Worm (Caenorhabditis elegans) whole organism, L2 larva: Measurements from ENCODE around the gene srh-220.

Source experiments
- C34F6.9 ChIP-seq: fragments of 150-350 bp; optimal IDR thresholded peaks from 2 replicates; lab custom pipeline; 2014; ENCODE audit warnings: missing biosample characterization, missing genetic modification characterization
- ZK546.5 ChIP-seq: sonication (generic microtip); optimal IDR thresholded peaks from 2 replicates; lab custom pipeline; 2017; ENCODE audit warnings: missing biosample characterization, missing genetic modification characterization
- alr-1 ChIP-seq: fragments of 150-350 bp; optimal IDR thresholded peaks from 2 replicates; lab custom pipeline; 2014; ENCODE audit warnings: missing biosample characterization, missing genetic modification characterization
- aly-2 ChIP-seq: fragments of 150-350 bp; optimal IDR thresholded peaks from 2 replicates; lab custom pipeline; 2014; ENCODE audit warnings: missing biosample characterization, missing genetic modification characterization
- ama-1 ChIP-seq: fragments of 150-350 bp; optimal IDR thresholded peaks from 2 replicates; lab custom pipeline; 2018; ENCODE audit warnings: inconsistent platforms
- blmp-1 ChIP-seq: sonication (generic microtip); optimal IDR thresholded peaks from 2 replicates; lab custom pipeline; 2017; ENCODE audit warnings: missing genetic modification characterization, mild to moderate bottlenecking, missing compliant biosample characterization, antibody characterized with exemption, moderate library complexity; ENCODE audit not compliant: insufficient read depth
- ceh-16 ChIP-seq: fragments of 150-350 bp; optimal IDR thresholded peaks from 2 replicates; lab custom pipeline; 2014; ENCODE audit warnings: missing biosample characterization, missing genetic modification characterization
- ceh-82 ChIP-seq: fragments of 150-350 bp; optimal IDR thresholded peaks from 2 replicates; lab custom pipeline; 2014; ENCODE audit warnings: missing biosample characterization, missing genetic modification characterization
- crh-2 ChIP-seq: sonication (generic microtip); optimal IDR thresholded peaks from 2 replicates; lab custom pipeline; 2017; ENCODE audit warnings: missing biosample characterization, missing genetic modification characterization
- dmd-4 ChIP-seq: sonication (generic microtip); optimal IDR thresholded peaks from 2 replicates; lab custom pipeline; 2017; ENCODE audit warnings: missing biosample characterization, missing genetic modification characterization
- egl-27 ChIP-seq: sonication (generic microtip); optimal IDR thresholded peaks from 3 replicates; lab custom pipeline; 2017; ENCODE audit warnings: missing biosample characterization, missing genetic modification reagents, missing genetic modification characterization
- elt-1 ChIP-seq: fragments of 150-350 bp; optimal IDR thresholded peaks from 2 replicates; lab custom pipeline; 2014; ENCODE audit warnings: missing biosample characterization, missing genetic modification characterization
- elt-3 ChIP-seq: sonication (generic microtip); optimal IDR thresholded peaks from 2 replicates; lab custom pipeline; 2017; ENCODE audit warnings: missing biosample characterization, missing genetic modification characterization
- fos-1 ChIP-seq: fragments of 150-350 bp; optimal IDR thresholded peaks from 2 replicates; lab custom pipeline; 2014; ENCODE audit warnings: missing biosample characterization, missing genetic modification characterization
- gmeb-1 ChIP-seq: fragments of 150-350 bp; optimal IDR thresholded peaks from 2 replicates; lab custom pipeline; 2014; ENCODE audit warnings: missing biosample characterization, missing genetic modification characterization
- lin-11 ChIP-seq: fragments of 150-350 bp; sonication (generic microtip); optimal IDR thresholded peaks from 2 replicates; lab custom pipeline; 2014; ENCODE audit warnings: missing biosample characterization, missing genetic modification characterization, inconsistent platforms, mixed read lengths
- lin-13 ChIP-seq: fragments of 150-350 bp; optimal IDR thresholded peaks from 2 replicates; lab custom pipeline; 2014; ENCODE audit warnings: missing biosample characterization, missing genetic modification reagents, missing genetic modification characterization
- lsy-2 ChIP-seq, 2 experiments: fragments of 150-350 bp in 1 of 2; sonication (generic microtip) in 1 of 2; optimal IDR thresholded peaks; 2 replicates each; lab custom pipeline; 2014 to 2017; ENCODE audit warnings: missing biosample characterization in 2 of 2, missing genetic modification characterization in 2 of 2
- mab-5 ChIP-seq: fragments of 150-350 bp; optimal IDR thresholded peaks from 2 replicates; lab custom pipeline; 2014; ENCODE audit warnings: missing biosample characterization, missing genetic modification characterization
- mbf-1 ChIP-seq: sonication (generic microtip); optimal IDR thresholded peaks from 2 replicates; lab custom pipeline; 2017; ENCODE audit warnings: missing biosample characterization, missing genetic modification characterization
- mdl-1 ChIP-seq, 2 experiments: fragments of 150-350 bp in 1 of 2; sonication (generic microtip) in 1 of 2; optimal IDR thresholded peaks; 2 replicates each; lab custom pipeline; 2017; ENCODE audit warnings: missing biosample characterization in 2 of 2, missing genetic modification characterization in 2 of 2
- nhr-10 ChIP-seq: sonication (generic microtip); optimal IDR thresholded peaks from 2 replicates; lab custom pipeline; 2017; ENCODE audit warnings: missing biosample characterization, missing genetic modification characterization
- nhr-11 ChIP-seq: fragments of 150-350 bp; optimal IDR thresholded peaks from 2 replicates; lab custom pipeline; 2014; ENCODE audit warnings: missing biosample characterization, missing genetic modification characterization
- nhr-12 ChIP-seq: fragments of 150-350 bp; optimal IDR thresholded peaks from 2 replicates; lab custom pipeline; 2014; ENCODE audit warnings: missing biosample characterization, missing genetic modification characterization
- nhr-21 ChIP-seq: fragments of 150-350 bp; optimal IDR thresholded peaks from 2 replicates; lab custom pipeline; 2014; ENCODE audit warnings: missing biosample characterization, missing genetic modification characterization
- nhr-23 ChIP-seq: fragments of 150-350 bp; optimal IDR thresholded peaks from 2 replicates; lab custom pipeline; 2014; ENCODE audit warnings: missing biosample characterization, missing genetic modification reagents, missing genetic modification characterization
- nhr-237 ChIP-seq: fragments of 150-350 bp; optimal IDR thresholded peaks from 2 replicates; lab custom pipeline; 2014; ENCODE audit warnings: missing biosample characterization, missing genetic modification characterization
- nhr-25 ChIP-seq: fragments of 150-350 bp; sonication (generic microtip); optimal IDR thresholded peaks from 3 replicates; lab custom pipeline; 2014; ENCODE audit warnings: missing biosample characterization, missing genetic modification characterization
- nhr-6 ChIP-seq: fragments of 150-350 bp; optimal IDR thresholded peaks from 2 replicates; lab custom pipeline; 2014; ENCODE audit warnings: missing biosample characterization, missing genetic modification characterization
- nhr-77 ChIP-seq: fragments of 150-350 bp; optimal IDR thresholded peaks from 2 replicates; lab custom pipeline; 2014; ENCODE audit warnings: missing biosample characterization, missing genetic modification characterization
- peb-1 ChIP-seq: fragments of 150-350 bp; optimal IDR thresholded peaks from 2 replicates; lab custom pipeline; 2014; ENCODE audit warnings: missing biosample characterization, missing genetic modification characterization
- sem-4 ChIP-seq: fragments of 150-350 bp; optimal IDR thresholded peaks from 2 replicates; lab custom pipeline; 2014; ENCODE audit warnings: missing biosample characterization, missing genetic modification reagents, missing genetic modification characterization
- skn-1 ChIP-seq: sonication (generic microtip); optimal IDR thresholded peaks from 2 replicates; lab custom pipeline; 2017; ENCODE audit warnings: missing biosample characterization, missing genetic modification characterization
- sma-3 ChIP-seq: sonication (generic microtip); optimal IDR thresholded peaks from 2 replicates; lab custom pipeline; 2016; ENCODE audit warnings: missing genetic modification reagents, missing genetic modification characterization, missing compliant biosample characterization
- sma-9 ChIP-seq, 2 experiments: fragments of 150-350 bp in 1 of 2; sonication (generic microtip) in 1 of 2; optimal IDR thresholded peaks; 2 replicates each; lab custom pipeline; 2014 to 2016; ENCODE audit warnings: missing genetic modification characterization in 2 of 2, mild to moderate bottlenecking in 1 of 2, missing biosample characterization in 1 of 2, missing compliant biosample characterization in 1 of 2, missing genetic modification reagents in 1 of 2, moderate library complexity in 1 of 2
- unc-39 ChIP-seq: fragments of 150-350 bp; optimal IDR thresholded peaks from 2 replicates; lab custom pipeline; 2014; ENCODE audit warnings: missing biosample characterization, missing genetic modification characterization
- unc-55 ChIP-seq: fragments of 150-350 bp; sonication (generic microtip); optimal IDR thresholded peaks from 3 replicates; lab custom pipeline; 2014; ENCODE audit warnings: missing biosample characterization, missing genetic modification reagents, missing genetic modification characterization
- unc-62 ChIP-seq: fragments of 150-350 bp; optimal IDR thresholded peaks from 2 replicates; lab custom pipeline; 2014; ENCODE audit warnings: missing biosample characterization, missing genetic modification reagents, missing genetic modification characterization
- zag-1 ChIP-seq: fragments of 150-350 bp; optimal IDR thresholded peaks from 2 replicates; lab custom pipeline; 2014; ENCODE audit warnings: missing biosample characterization, missing genetic modification characterization
- ztf-11 ChIP-seq: sonication (generic microtip); optimal IDR thresholded peaks from 2 replicates; lab custom pipeline; 2017; ENCODE audit warnings: missing biosample characterization, missing genetic modification characterization

srh-220 gene

DNA sequence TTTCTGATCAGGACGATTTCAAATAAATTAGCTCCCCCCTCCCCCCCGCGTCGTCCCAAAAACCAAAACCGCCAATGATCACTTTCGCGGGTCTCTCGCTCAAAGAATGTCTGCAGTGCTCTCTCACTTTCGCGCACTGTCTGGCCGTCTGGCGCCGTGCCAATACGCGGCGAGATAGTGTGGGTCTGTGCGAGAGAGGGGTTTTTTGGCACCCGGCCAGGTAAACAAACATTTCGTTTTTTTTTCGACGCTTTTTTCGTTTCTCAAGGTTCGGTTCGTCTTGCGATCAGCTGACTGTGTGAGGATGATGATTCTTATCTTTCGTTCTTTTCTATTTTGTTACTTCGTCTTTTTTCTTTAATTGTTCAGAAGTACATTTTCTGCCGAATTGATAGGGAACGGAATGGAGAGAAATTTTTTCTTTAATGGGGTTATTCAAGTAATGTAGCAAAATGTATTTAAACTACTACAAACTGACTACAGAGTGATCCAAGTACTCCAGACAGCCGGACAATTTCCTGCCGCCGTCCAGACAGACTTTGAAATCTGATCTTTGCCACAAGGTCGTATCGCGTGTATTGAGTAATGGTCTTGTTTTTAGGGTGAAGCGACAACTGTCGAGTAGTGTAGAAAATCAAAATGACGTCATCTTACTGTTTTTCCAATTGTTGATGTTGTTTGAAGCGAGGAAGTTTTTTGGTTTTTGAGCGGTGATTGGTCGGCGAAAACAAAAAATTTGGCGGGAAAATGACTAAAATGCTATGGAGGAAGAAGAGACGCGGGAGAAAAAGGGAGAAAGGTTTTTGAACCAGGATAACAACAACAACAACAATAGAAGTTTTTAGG lies 46.6 kb upstream of the srh-220 start (continued):
- TF ChIP-seq zag-1 (tag; lab: Kevin White, UChicago) (no peak), ama-1 (lab: Kevin White, UChicago) (no peak), nhr-21 (peak; percentile 19), nhr-77 (tag; lab: Kevin White, UChicago) (no peak), nhr-12 (tag; lab: Kevin White, UChicago) (no peak), ZK546.5 (tag; lab: Kevin White, UChicago) (no peak), peb-1 (tag; lab: Kevin White, UChicago) (no peak), C34F6.9 (tag; lab: Kevin White, UChicago) (peak; percentile 41), sma-9 (GFP tag; optimal IDR thresholded peaks at IDR 0.05; lab: Kevin White, UChicago) (peak; percentile 94), sma-9 (tag; optimal IDR thresholded peaks at IDR 0.05; lab: Kevin White, UChicago) (no peak), elt-1 (no peak), nhr-11 (tag; lab: Kevin White, UChicago) (no peak), ceh-82 (no peak), gmeb-1 (tag; lab: Kevin White, UChicago) (peak; percentile 68), elt-3 (tag; lab: Kevin White, UChicago) (no peak), lin-13 (GFP tag; lab: Kevin White, UChicago) (peak; percentile 27), skn-1 (no peak)

DNA sequence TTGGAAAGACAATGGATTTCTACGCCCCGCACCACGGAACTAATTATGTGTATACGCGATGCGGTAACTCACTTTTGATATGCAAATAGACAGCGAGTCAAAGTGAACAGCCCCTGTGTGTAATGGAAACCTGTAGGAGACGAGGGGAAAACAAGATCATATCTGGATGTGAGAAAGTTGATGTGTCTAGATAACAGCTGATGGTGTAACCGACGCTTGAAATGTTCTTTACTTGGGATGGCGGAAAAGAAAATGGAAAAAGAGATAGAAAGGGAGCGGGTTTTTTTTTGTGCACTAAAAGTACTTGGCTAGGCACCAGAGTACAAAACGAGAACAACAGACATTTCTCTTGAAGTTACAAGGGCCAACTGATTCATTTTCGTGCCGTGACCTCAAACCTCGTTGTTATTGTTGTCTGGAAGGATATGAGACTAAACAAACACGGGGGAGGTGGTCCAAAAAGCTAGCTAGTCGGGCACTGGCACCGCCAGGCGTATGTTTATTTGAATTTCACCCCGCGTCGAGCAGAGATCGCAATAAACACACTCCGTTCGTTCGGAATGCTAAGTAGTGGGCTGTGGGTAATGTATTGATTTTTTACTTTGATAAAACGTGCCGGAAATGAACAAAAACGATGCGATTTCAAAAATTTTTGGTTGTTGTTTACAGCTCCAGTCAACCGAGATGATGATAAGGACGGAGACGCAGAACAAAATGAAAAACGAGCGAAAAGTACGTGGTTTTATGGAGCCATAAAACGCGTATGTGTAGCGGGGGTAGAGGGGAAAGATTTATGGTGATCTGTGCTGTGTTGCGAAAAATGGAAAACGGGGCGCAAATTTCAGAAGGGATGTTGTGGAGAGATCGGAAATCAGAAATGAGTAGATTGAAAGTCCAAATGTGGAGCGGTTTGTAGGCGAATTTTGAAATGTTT lies 44.3 kb upstream of the srh-220 start:
- TF ChIP-seq sma-9 (GFP tag; optimal IDR thresholded peaks at IDR 0.05; lab: Kevin White, UChicago): peak; percentile 56
- no peak for TF ChIP-seq sma-9 (tag; optimal IDR thresholded peaks at IDR 0.05; lab: Kevin White, UChicago)
- peak; percentile 52 for TF ChIP-seq sem-4 (tag; lab: Kevin White, UChicago)
- no peak for TF ChIP-seq mbf-1
- TF ChIP-seq fos-1 (tag; lab: Kevin White, UChicago): peak; percentile 55
- no peak for TF ChIP-seq nhr-77 (tag; lab: Kevin White, UChicago)
- TF ChIP-seq gmeb-1 (tag; lab: Kevin White, UChicago): no peak
- no peak for TF ChIP-seq nhr-25 (tag; lab: Kevin White, UChicago)
- peak; percentile 83 for TF ChIP-seq mab-5
- no peak for TF ChIP-seq nhr-237 (tag; lab: Kevin White, UChicago)
- peak; percentile 4 for TF ChIP-seq unc-55 (GFP tag; lab: Kevin White, UChicago)
- TF ChIP-seq blmp-1 (tag; lab: Kevin White, UChicago): peak; percentile 64
- TF ChIP-seq ceh-82: no peak
- peak; percentile 70 for TF ChIP-seq crh-2 (tag; lab: Kevin White, UChicago)
- TF ChIP-seq skn-1: no peak
- TF ChIP-seq lsy-2 (tag; optimal IDR thresholded peaks at IDR 0.05; lab: Kevin White, UChicago): no peak
- no peak for TF ChIP-seq lin-13 (GFP tag; lab: Kevin White, UChicago)

DNA sequence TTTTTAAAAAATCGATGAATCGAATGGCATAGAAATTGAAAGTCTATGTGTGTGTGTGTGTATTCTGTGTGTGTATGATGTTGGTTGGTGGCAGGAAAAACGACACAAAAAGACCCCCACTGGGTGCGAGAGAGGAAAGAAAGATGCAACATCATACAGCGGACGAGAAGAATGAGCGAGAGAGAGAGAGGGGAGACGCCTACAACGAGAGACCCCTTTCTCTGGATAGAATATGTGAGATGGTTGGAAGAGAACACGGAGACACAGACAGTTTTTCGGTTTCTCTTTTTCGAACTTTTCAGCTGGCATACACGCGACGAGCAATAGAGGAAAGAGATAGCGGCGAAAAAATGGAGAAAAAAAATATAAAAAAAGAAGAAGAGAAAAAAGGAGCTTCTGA lies 42.0 kb upstream of the srh-220 start:
- TF ChIP-seq nhr-10 (tag; lab: Kevin White, UChicago) (no peak), nhr-237 (tag; lab: Kevin White, UChicago) (no peak), ceh-16 (tag; lab: Kevin White, UChicago) (no peak), gmeb-1 (tag; lab: Kevin White, UChicago) (peak; percentile 25), crh-2 (tag; lab: Kevin White, UChicago) (peak; percentile 61), nhr-23 (no peak), elt-3 (tag; lab: Kevin White, UChicago) (no peak), ztf-11 (tag; lab: Kevin White, UChicago) (no peak), zag-1 (tag; lab: Kevin White, UChicago) (peak; percentile 73), sma-3 (GFP tag; lab: Kevin White, UChicago) (peak; percentile 25), nhr-21 (no peak), alr-1 (tag; lab: Kevin White, UChicago) (no peak), ama-1 (lab: Kevin White, UChicago) (no peak), sma-9 (GFP tag; optimal IDR thresholded peaks at IDR 0.05; lab: Kevin White, UChicago) (peak; percentile 87), sma-9 (tag; optimal IDR thresholded peaks at IDR 0.05; lab: Kevin White, UChicago) (no peak), mbf-1 (no peak), mdl-1 (tag; optimal IDR thresholded peaks at IDR 0.05; lab: Kevin White, UChicago) (peak; percentile 49 to 86), unc-62 (GFP tag; lab: Kevin White, UChicago) (no peak), peb-1 (tag; lab: Kevin White, UChicago) (no peak), fos-1 (tag; lab: Kevin White, UChicago) (peak; percentile 68), unc-55 (GFP tag; lab: Kevin White, UChicago) (peak; percentile 85), egl-27 (tag; lab: Kevin White, UChicago) (peak; percentile 62), elt-1 (no peak), mab-5 (peak; percentile 69), nhr-77 (tag; lab: Kevin White, UChicago) (no peak), ZK546.5 (tag; lab: Kevin White, UChicago) (no peak), lsy-2 (tag; optimal IDR thresholded peaks at IDR 0.05; lab: Kevin White, UChicago) (peak in 1 of 2 experiments; percentile 80), blmp-1 (tag; lab: Kevin White, UChicago) (peak; percentile 81), dmd-4 (tag; lab: Kevin White, UChicago) (no peak), nhr-12 (tag; lab: Kevin White, UChicago) (no peak), unc-39 (tag; lab: Kevin White, UChicago) (no peak), nhr-25 (tag; lab: Kevin White, UChicago) (peak; percentile 25), nhr-6 (tag; lab: Kevin White, UChicago) (peak; percentile 52), lin-13 (GFP tag; lab: Kevin White, UChicago) (peak; percentile 21), lin-11 (peak; percentile 40), aly-2 (tag; lab: Kevin White, UChicago) (no peak), ceh-82 (no peak), skn-1 (no peak)
